Worm (Caenorhabditis elegans): Measurements from ENCODE around the gene Y54G9A.9.

DNA sequence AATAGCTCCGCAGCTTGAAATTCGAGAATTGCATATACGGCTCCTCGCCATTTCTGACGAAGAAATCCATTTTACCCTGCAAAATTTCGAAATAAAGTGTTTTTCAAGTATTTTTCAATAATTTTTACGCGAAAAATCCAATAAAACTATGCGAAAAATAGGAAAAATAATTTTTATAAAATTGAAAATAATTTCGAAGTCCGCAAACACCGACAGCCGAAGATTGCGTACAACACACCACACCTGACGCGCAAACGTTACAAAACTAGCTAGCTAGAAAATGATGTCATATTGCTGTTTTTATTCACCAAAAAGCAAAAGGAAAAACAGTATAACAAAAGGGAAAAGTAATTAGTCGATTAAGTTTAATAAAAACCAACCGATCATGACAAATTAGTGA lies 34.8 kb upstream of the Y54G9A.9 start, which contains the start of gene rpoa-1:
- TF ChIP-seq nhr-25 (tag; optimal IDR thresholded peaks at IDR 0.05; ENCODE audit: borderline replicate concordance, insufficient read depth) (no peak), F37D6.2 (tag; optimal IDR thresholded peaks at IDR 0.05) (no peak), attf-4 (tag; optimal IDR thresholded peaks at IDR 0.05) (no peak), nhr-11 (tag; optimal IDR thresholded peaks at IDR 0.05) (no peak), unc-62 (GFP tag; optimal IDR thresholded peaks at IDR 0.05 in 1 of 2) (no peak), unc-62 (tag; optimal IDR thresholded peaks at IDR 0.05) (no peak), ZK546.5 (tag; optimal IDR thresholded peaks at IDR 0.05) (no peak), ceh-44 (GFP tag; IDR thresholded peaks at IDR 0.05) (no peak), snpc-4 (tag; optimal IDR thresholded peaks at IDR 0.05) (no peak), nhr-76 (tag; optimal IDR thresholded peaks at IDR 0.05) (no peak)

All from whole organism, L4 larva.